Fruit fly (Drosophila melanogaster): ENCODE results near the gene CG42681.

- TF ChIP-seq CTCF (optimal IDR thresholded peaks at IDR 0.05) (no peak), CG8478 (optimal IDR thresholded peaks at IDR 0.05) (no peak)
Observed at dm6 chr2L:14701495-14701894, 42.7 kb upstream of the CG42681 start.

All from S2 (cell line).